Worm (Caenorhabditis elegans): Measurements from ENCODE around the gene Y67D2.5.

- TF ChIP-seq blmp-1 (tag; optimal IDR thresholded peaks at IDR 0.05): no peak
- no peak for TF ChIP-seq unc-39 (tag; optimal IDR thresholded peaks at IDR 0.05)
- no peak for TF ChIP-seq ztf-11 (tag; optimal IDR thresholded peaks at IDR 0.05)
- no peak for TF ChIP-seq M03D4.4 (tag; optimal IDR thresholded peaks at IDR 0.05)
- no peak for TF ChIP-seq mep-1 (tag; optimal IDR thresholded peaks at IDR 0.05)
Measured at ce11 chrIII:1540100-1540695, at the start of gene Y67D2.5, which contains the start of gene cisd-3.2.

Measured in whole organism, mixed stage, embryonic.